Worm (Caenorhabditis elegans) whole organism, L4/young adult: ENCODE data around the gene srw-98.

Experiments
- dao-5 ChIP-seq: sonication (generic microtip); optimal IDR thresholded peaks from 2 replicates; lab custom pipeline; 2016; ENCODE audit warnings: missing genotype, missing genetic modification characterization, moderate library complexity, missing compliant biosample characterization
- him-1 ChIP-seq: sonication (generic microtip); optimal IDR thresholded peaks from 2 replicates; lab custom pipeline; 2016; ENCODE audit warnings: missing genotype, missing genetic modification reagents, missing genetic modification characterization, missing compliant biosample characterization

DNA sequence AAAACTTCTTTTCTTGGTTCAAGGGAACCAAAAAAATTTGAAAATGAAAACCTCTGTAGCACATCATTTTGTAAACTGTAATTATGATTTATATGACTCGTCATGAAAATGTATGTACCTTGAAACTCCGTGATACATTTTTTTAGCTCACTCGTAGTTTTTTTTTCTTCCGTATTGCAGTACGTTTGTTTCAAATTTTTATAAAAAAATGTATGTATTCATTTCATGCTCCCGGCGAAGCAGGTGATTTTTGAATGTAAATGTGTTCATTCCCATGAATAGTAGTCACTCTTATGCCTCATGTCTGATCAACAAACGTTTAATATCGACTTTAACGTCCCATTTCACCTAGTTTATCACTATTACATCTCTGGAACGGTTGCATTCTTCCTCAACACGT is 47.2 kb upstream of the srw-98 start, which contains the start of gene sri-27:
- TF ChIP-seq him-1 (no peak), dao-5 (tag; lab: Kevin White, UChicago) (no peak)
